Worm (Caenorhabditis elegans): ENCODE results near the gene mrpl-41.

- no peak for TF ChIP-seq dao-5 (tag; optimal IDR thresholded peaks at IDR 0.05)
- no peak for TF ChIP-seq him-1 (tag; optimal IDR thresholded peaks at IDR 0.05)
- no peak for TF ChIP-seq W03F9.2 (tag; optimal IDR thresholded peaks at IDR 0.05)
Measured at ce11 chrII:264053-264452, 24.7 kb upstream of the mrpl-41 start, which contains the start of gene B0432.14.
